Worm (Caenorhabditis elegans) whole organism, L4/young adult: Measurements from ENCODE around the gene srz-47.

Experiments used
- W03F9.2 ChIP-seq: fragments of 150-350 bp; optimal IDR thresholded peaks from 2 replicates; lab custom pipeline; 2014; ENCODE audit warnings: missing biosample characterization, missing genetic modification characterization
- dao-5 ChIP-seq: sonication (generic microtip); optimal IDR thresholded peaks from 2 replicates; lab custom pipeline; 2016; ENCODE audit warnings: missing genotype, missing genetic modification characterization, moderate library complexity, missing compliant biosample characterization
- him-1 ChIP-seq: sonication (generic microtip); optimal IDR thresholded peaks from 2 replicates; lab custom pipeline; 2016; ENCODE audit warnings: missing genotype, missing genetic modification reagents, missing genetic modification characterization, missing compliant biosample characterization

srz-47 gene

ce11 chrV:17192238-17192637 is at the start of gene srz-47:
Gene srz-47, minus strand, starts transcription at chrV:17192338.
- TF ChIP-seq dao-5 (tag; lab: Kevin White, UChicago) (no peak), W03F9.2 (no peak)

DNA sequence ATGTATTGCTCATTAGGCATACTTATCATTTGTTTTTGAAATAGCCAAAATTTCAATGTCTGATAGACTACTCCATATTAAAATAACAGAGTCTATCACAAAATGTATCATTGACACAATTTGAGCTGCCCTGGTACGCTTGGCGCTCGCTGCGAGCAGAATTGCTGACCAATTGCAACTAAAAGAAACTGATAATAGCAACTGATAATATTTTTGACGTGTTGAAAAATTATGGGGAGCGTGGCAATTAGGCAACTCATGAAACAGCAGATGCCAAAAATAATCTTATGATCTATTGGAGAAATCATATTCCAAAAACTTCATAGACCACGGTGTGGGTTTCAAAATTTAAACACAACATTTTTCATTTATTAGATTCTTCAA is 49.1 kb upstream of the srz-47 start:
- TF ChIP-seq him-1 (tag; lab: Kevin White, UChicago) = no peak
- TF ChIP-seq dao-5 (tag; lab: Kevin White, UChicago) = no peak
- no peak for TF ChIP-seq W03F9.2

DNA sequence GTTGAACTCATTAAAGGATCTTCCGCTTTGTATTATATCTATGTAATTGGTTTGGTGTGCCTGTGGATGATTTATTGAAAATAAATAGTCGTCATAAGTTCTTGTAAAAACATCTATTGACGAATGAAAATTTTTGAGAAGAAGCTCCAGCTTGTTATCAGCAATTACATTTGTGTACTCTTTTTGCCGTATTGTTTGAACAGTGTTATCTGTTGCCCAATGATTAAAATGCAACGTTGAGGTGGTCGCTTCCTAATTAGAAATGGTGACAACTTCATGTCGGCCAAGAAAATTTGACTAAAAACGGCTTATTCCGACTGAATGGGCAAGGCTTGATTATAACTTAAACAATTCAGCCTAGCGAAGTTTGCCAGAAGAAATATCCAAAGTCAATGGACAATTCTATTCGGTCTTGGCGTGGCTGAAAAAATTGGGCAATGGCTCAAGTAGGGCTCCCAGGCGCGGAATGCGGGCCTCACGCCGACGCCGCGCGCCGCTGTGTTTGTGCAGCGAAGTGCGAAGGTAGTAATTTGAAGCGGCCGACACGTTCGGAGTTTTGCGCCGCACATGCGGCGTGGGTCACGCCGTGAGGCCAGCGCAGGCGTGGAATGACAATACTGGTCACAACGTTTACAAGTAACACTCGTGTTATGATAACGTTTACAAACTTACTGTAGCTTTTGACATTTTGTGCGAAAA is 48.6 kb upstream of the srz-47 start:
- no peak for TF ChIP-seq W03F9.2
- TF ChIP-seq him-1 (tag; lab: Kevin White, UChicago) = no peak
- TF ChIP-seq dao-5 (tag; lab: Kevin White, UChicago) = no peak

ce11 chrV:17238799-17239198 is 46.7 kb upstream of the srz-47 start, which contains the start of gene T19C9.8:
Gene T19C9.8, plus strand, starts transcription at chrV:17239097.
- TF ChIP-seq W03F9.2 = no peak
- no peak for TF ChIP-seq dao-5 (tag; lab: Kevin White, UChicago)
- TF ChIP-seq him-1 (tag; lab: Kevin White, UChicago) = no peak

- TF ChIP-seq dao-5 (tag; lab: Kevin White, UChicago) (no peak), W03F9.2 (no peak), him-1 (tag; lab: Kevin White, UChicago) (no peak)
Observed at ce11 chrV:17236345-17236744, 44.2 kb upstream of the srz-47 start, which contains the start of gene T19C9.10. Gene T19C9.10, plus strand, starts transcription at chrV:17236592.

DNA sequence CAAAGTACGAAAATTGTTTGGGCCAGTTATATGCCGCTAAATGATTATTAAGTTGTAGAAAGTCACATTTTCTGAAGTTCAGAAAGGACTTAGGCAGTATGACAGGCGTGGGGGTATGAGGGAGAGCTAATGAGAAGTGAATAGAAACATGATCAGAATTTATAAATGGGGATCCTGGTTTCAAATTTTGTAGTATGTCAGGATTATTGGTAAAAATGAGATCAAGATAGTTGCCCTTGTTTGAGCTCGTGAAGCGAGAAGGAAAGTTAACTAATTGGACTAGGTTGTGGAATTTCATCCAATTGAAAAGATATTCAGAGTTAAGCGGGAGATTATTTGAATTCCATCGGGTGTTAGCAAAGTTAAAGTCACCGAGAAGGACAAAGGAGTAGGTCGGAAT is 40.3 kb upstream of the srz-47 start:
- TF ChIP-seq him-1 (tag; lab: Kevin White, UChicago) (no peak), W03F9.2 (no peak), dao-5 (tag; lab: Kevin White, UChicago) (no peak)

ce11 chrV:17226119-17226518 is 34.0 kb upstream of the srz-47 start, which contains the start of gene srh-112:
Gene srh-112, minus strand, starts transcription at chrV:17226219.
- TF ChIP-seq W03F9.2 (no peak), dao-5 (tag; lab: Kevin White, UChicago) (no peak), him-1 (tag; lab: Kevin White, UChicago) (no peak)

- TF ChIP-seq dao-5 (tag; lab: Kevin White, UChicago) (no peak), him-1 (tag; lab: Kevin White, UChicago) (no peak), W03F9.2 (no peak)
Observed at ce11 chrV:17225389-17225788, 33.3 kb upstream of the srz-47 start, which contains the start of gene scl-25. Gene scl-25, plus strand, starts transcription at chrV:17225689.

DNA sequence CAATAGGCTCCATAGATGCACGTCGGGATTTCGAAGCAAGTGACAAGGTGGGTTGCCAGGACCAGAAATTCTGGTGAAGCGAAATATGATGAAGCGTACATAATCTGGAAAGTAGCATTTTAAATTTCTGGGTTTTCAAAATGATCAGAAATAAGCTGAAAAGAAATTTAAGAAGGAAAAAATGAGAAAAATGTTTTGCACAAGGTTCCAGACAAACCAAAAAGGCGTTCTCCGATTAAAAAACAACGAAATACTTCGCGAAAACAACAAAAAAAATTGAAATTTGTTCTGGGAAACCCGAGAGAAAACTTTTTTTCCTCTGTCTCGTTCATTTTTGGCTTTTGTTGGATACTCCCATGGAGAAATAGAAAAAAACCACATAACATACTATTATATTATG is 31.2 kb upstream of the srz-47 start, which contains the start of gene srh-252:
srh-252 (minus strand) TSS at position 101 of the 400 bp plus-strand sequence.
- no peak for TF ChIP-seq him-1 (tag; lab: Kevin White, UChicago)
- TF ChIP-seq dao-5 (tag; lab: Kevin White, UChicago) = no peak
- TF ChIP-seq W03F9.2 = no peak

- TF ChIP-seq dao-5 (tag; lab: Kevin White, UChicago) (no peak), him-1 (tag; lab: Kevin White, UChicago) (no peak), W03F9.2 (no peak)
Observed at ce11 chrV:17220345-17220744, 28.2 kb upstream of the srz-47 start, which contains the start of gene srh-109. Gene srh-109, minus strand, starts transcription at chrV:17220445.

- TF ChIP-seq dao-5 (tag; lab: Kevin White, UChicago) (no peak), him-1 (tag; lab: Kevin White, UChicago) (no peak), W03F9.2 (no peak)
Observed at ce11 chrV:17217690-17218089, 25.6 kb upstream of the srz-47 start, which contains the start of gene srbc-62. Gene srbc-62, plus strand, starts transcription at chrV:17217990.

DNA sequence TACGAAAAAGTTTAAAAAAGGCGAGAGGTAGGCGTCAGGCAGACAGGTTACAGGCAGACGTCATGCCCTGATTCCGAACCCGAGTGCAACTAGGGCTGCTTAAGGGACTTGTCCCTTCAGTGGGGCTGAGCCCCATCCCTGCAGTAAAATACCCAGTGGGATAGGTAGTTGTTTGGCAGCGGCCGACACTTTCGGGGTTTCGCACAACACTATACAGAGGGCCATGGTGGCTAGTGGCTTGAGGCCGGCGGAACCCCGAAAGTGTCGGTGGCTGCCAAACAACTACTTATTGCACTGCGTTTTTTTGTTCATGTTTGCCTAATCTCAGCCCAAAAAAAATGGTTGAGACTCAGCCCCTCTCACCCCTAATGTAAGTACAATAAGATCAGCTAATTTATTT is 23.5 kb upstream of the srz-47 start:
- no peak for TF ChIP-seq W03F9.2
- TF ChIP-seq dao-5 (tag; lab: Kevin White, UChicago) = no peak
- TF ChIP-seq him-1 (tag; lab: Kevin White, UChicago) = no peak

DNA sequence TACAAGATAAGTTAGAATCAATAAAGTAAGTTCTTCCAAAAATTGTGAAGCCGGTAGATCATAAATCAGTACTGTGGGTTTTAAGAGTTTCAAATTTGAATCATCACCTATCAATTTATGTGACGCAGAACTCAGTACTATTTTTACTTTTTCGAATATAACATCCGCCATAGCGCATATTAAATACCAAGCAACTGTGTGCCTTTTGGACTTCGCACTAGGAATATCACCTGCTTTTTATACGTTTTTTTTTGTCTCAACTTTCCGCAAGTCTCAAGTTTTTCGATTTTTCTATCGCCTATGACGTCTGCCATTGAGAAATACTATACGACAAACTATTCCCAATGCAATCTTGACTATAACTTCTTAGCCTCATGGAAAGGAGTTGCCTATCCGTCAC is 20.6 kb upstream of the srz-47 start, which contains the start of gene srh-113:
srh-113 (plus strand) TSS at position 301 of the 400 bp plus-strand sequence.
- TF ChIP-seq dao-5 (tag; lab: Kevin White, UChicago) (no peak), him-1 (tag; lab: Kevin White, UChicago) (no peak)

DNA sequence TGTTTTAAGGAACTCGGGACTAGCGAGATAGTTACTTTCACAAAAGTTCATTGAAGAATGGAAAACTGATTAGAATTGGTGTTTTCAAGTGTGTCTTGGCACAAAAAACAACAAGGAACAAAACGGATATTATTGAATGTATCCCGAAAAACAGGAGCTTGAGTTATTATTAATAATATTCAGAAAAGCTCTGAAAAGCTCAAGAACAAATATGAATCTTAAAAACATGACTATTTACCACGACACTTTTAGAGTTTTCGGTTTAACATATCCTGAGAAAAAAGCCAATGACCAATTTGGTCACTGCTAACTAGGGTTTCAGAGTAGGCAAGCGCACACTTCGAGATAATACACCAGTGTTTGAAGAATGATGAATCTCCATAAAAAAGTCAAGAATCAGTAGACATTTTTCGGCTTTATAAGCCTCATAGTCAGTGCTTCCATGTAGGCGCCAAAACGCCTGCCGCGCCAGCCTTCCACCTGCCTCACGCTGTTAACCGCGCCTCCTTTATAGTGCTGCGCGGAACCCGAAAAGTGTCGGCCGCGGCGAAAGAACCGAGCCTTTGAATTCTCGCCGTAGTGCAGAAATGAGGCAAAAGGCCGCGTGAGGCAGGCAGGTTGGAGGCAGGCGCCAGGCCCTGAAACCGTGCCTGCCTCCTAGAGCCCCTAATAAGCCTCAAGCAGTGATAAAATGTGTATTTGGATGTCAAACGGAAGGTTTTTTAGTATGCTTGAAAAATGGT is 20.0 kb upstream of the srz-47 start, which contains the start of gene srh-236:
srh-236 (minus strand) TSS at position 51 of the 743 bp plus-strand sequence.
- TF ChIP-seq W03F9.2 (no peak), him-1 (tag; lab: Kevin White, UChicago) (no peak), dao-5 (tag; lab: Kevin White, UChicago) (no peak)
